Worm (Caenorhabditis elegans) whole organism, L1 larva: ENCODE results near the gene T06D8.9.

ENCODE experiments used
- C04F5.9 ChIP-seq: sonication (generic microtip); optimal IDR thresholded peaks from 2 replicates; lab custom pipeline; 2016; ENCODE audit warnings: missing genetic modification characterization, missing compliant biosample characterization
- F16B12.6 ChIP-seq: fragments of 150-350 bp; optimal IDR thresholded peaks from 2 replicates; lab custom pipeline; 2014; ENCODE audit warnings: missing biosample characterization, missing genetic modification characterization
- Y116A8C.19 ChIP-seq: sonication (generic microtip); optimal IDR thresholded peaks from 2 replicates; lab custom pipeline; 2016; ENCODE audit warnings: missing compliant biosample characterization, missing genetic modification characterization, borderline replicate concordance
- alr-1 ChIP-seq: fragments of 200-800 bp; sonication (Bioruptor generic); optimal IDR thresholded peaks from 2 replicates; lab custom pipeline; 2018; ENCODE audit warnings: borderline replicate concordance, mild to moderate bottlenecking, missing genetic modification characterization, missing compliant biosample characterization
- ama-1 ChIP-seq: fragments of 150-350 bp; optimal IDR thresholded peaks from 2 replicates; lab custom pipeline; 2014
- blmp-1 ChIP-seq: fragments of 150-350 bp; optimal IDR thresholded peaks from 2 replicates; lab custom pipeline; 2014; ENCODE audit warnings: missing biosample characterization, missing genetic modification characterization
- ceh-63 ChIP-seq: fragments of 200-800 bp; sonication (Bioruptor generic); optimal IDR thresholded peaks from 2 replicates; lab custom pipeline; 2018; ENCODE audit warnings: mild to moderate bottlenecking, missing genetic modification characterization, missing compliant biosample characterization
- ceh-82 ChIP-seq, 3 experiments: fragments of 150-350 bp in 1 of 3; sonication (generic microtip) in 2 of 3; optimal IDR thresholded peaks; 2 replicates each; lab custom pipeline; 2014 to 2017; ENCODE audit warnings: missing biosample characterization in 3 of 3, missing genetic modification characterization in 3 of 3
- ceh-88 ChIP-seq: fragments of 200-800 bp; sonication (Bioruptor generic); IDR thresholded peaks from 2 replicates; pipeline ENCODE4 v1.3.6; 2022; ENCODE audit warnings: missing genetic modification characterization, missing compliant biosample characterization
- dpl-1 ChIP-seq, 3 experiments: fragments of 150-350 bp in 2 of 3; sonication (generic microtip) in 1 of 3; optimal IDR thresholded peaks; 2 replicates each; lab custom pipeline; 2014 to 2017; ENCODE audit warnings: missing biosample characterization in 3 of 3, missing genetic modification characterization in 3 of 3, missing genetic modification reagents in 3 of 3
- efl-1 ChIP-seq, 4 experiments: fragments of 150-350 bp; optimal IDR thresholded peaks in 3 of 4; peaks in 1 of 4; 1 replicate in 1 of 4; 2 replicates in 3 of 4; lab custom pipeline; 2014; ENCODE audit warnings: missing biosample characterization in 2 of 4, missing genetic modification characterization in 2 of 4, missing genetic modification reagents in 2 of 4
- efl-3 ChIP-seq: fragments of 200-800 bp; sonication (Bioruptor generic); optimal IDR thresholded peaks from 2 replicates; lab custom pipeline; 2018; ENCODE audit warnings: mild to moderate bottlenecking, missing genetic modification characterization, missing compliant biosample characterization
- egl-13 ChIP-seq: sonication (generic microtip); optimal IDR thresholded peaks from 2 replicates; lab custom pipeline; 2016; ENCODE audit warnings: missing genotype, missing genetic modification reagents, missing genetic modification characterization, missing compliant biosample characterization
- elt-3 ChIP-seq, 6 experiments: fragments of 150-350 bp in 1 of 6; sonication (generic microtip); optimal IDR thresholded peaks; 2 replicates each; lab custom pipeline; 2017 to 2018; ENCODE audit warnings: missing biosample characterization in 6 of 6, missing genetic modification characterization in 6 of 6, inconsistent platforms in 1 of 6
- fkh-4 ChIP-seq: sonication (generic microtip); optimal IDR thresholded peaks from 2 replicates; lab custom pipeline; 2016; ENCODE audit warnings: missing compliant biosample characterization, missing genetic modification characterization, borderline replicate concordance
- hlh-4 ChIP-seq: sonication (generic microtip); optimal IDR thresholded peaks from 2 replicates; lab custom pipeline; 2016; ENCODE audit warnings: mild to moderate bottlenecking, missing genetic modification characterization, missing compliant biosample characterization
- hpl-2 ChIP-seq: fragments of 150-350 bp; optimal IDR thresholded peaks from 2 replicates; lab custom pipeline; 2014; ENCODE audit warnings: missing biosample characterization, missing genetic modification reagents, missing genetic modification characterization
- irx-1 ChIP-seq: sonication (generic microtip); optimal IDR thresholded peaks from 2 replicates; lab custom pipeline; 2016; ENCODE audit warnings: missing genetic modification characterization, missing compliant biosample characterization
- isw-1 ChIP-seq: fragments of 200-800 bp; sonication (Bioruptor generic); IDR thresholded peaks from 2 replicates; pipeline ENCODE4 v1.3.6; 2022; ENCODE audit warnings: missing genetic modification characterization, missing compliant biosample characterization
- jun-1 ChIP-seq: fragments of 150-350 bp; optimal IDR thresholded peaks from 2 replicates; lab custom pipeline; 2014; ENCODE audit warnings: missing biosample characterization, missing genetic modification reagents, missing genetic modification characterization
- lin-13 ChIP-seq: fragments of 150-350 bp; optimal IDR thresholded peaks from 2 replicates; lab custom pipeline; 2014; ENCODE audit warnings: missing biosample characterization, missing genetic modification reagents, missing genetic modification characterization
- lin-14 ChIP-seq: fragments of 200-800 bp; sonication (Bioruptor generic); optimal IDR thresholded peaks from 2 replicates; lab custom pipeline; 2018; ENCODE audit warnings: mild to moderate bottlenecking, missing genetic modification characterization, moderate library complexity, missing compliant biosample characterization
- lin-15B ChIP-seq: fragments of 150-350 bp; sonication (generic microtip); optimal IDR thresholded peaks from 3 replicates; lab custom pipeline; 2014; ENCODE audit warnings: missing biosample characterization, missing genetic modification characterization
- lin-35 ChIP-seq, 2 experiments: fragments of 150-350 bp; optimal IDR thresholded peaks; 2 replicates each; lab custom pipeline; 2014; ENCODE audit warnings: missing biosample characterization in 2 of 2, missing genetic modification characterization in 2 of 2, missing genetic modification reagents in 2 of 2
- lin-39 ChIP-seq: fragments of 150-350 bp; optimal IDR thresholded peaks from 2 replicates; lab custom pipeline; 2014; ENCODE audit warnings: missing biosample characterization, missing genetic modification reagents, missing genetic modification characterization
- lir-3 ChIP-seq: sonication (generic microtip); optimal IDR thresholded peaks from 2 replicates; lab custom pipeline; 2016; ENCODE audit warnings: mild to moderate bottlenecking, missing genetic modification characterization, moderate library complexity, missing compliant biosample characterization; ENCODE audit not compliant: poor library complexity
- mab-9 ChIP-seq: fragments of 200-800 bp; sonication (Bioruptor generic); IDR thresholded peaks from 2 replicates; pipeline ENCODE4 v1.3.6; 2022; ENCODE audit warnings: missing genetic modification reagents, missing genetic modification characterization, missing compliant biosample characterization
- mep-1 ChIP-seq: fragments of 150-350 bp; optimal IDR thresholded peaks from 2 replicates; lab custom pipeline; 2014; ENCODE audit warnings: missing biosample characterization, missing genetic modification characterization
- nhr-12 ChIP-seq: sonication (generic microtip); optimal IDR thresholded peaks from 2 replicates; lab custom pipeline; 2017; ENCODE audit warnings: missing biosample characterization, missing genetic modification characterization
- nhr-20 ChIP-seq: sonication (generic microtip); optimal IDR thresholded peaks from 2 replicates; lab custom pipeline; 2016; ENCODE audit warnings: mild to moderate bottlenecking, missing genetic modification characterization, missing compliant biosample characterization
- nhr-237 ChIP-seq: fragments of 150-350 bp; optimal IDR thresholded peaks from 2 replicates; lab custom pipeline; 2014; ENCODE audit warnings: missing biosample characterization, missing genetic modification characterization
- nhr-76 ChIP-seq: sonication (generic microtip); optimal IDR thresholded peaks from 2 replicates; lab custom pipeline; 2017; ENCODE audit warnings: missing biosample characterization, missing genetic modification characterization
- nhr-77 ChIP-seq: fragments of 150-350 bp; optimal IDR thresholded peaks from 2 replicates; lab custom pipeline; 2014; ENCODE audit warnings: missing biosample characterization, missing genetic modification characterization
- nhr-84 ChIP-seq: sonication (generic microtip); optimal IDR thresholded peaks from 2 replicates; lab custom pipeline; 2017; ENCODE audit warnings: missing biosample characterization, missing genetic modification characterization
- nhr-85 ChIP-seq: sonication (generic microtip); peaks from one replicate; lab custom pipeline; 2016; ENCODE audit warnings: missing genetic modification characterization, inconsistent platforms, missing compliant biosample characterization
- nhr-90 ChIP-seq: sonication (generic microtip); optimal IDR thresholded peaks from 2 replicates; lab custom pipeline; 2016; ENCODE audit warnings: mild to moderate bottlenecking, missing genetic modification characterization, missing compliant biosample characterization; ENCODE audit not compliant: poor library complexity
- pag-3 ChIP-seq: sonication (generic microtip); optimal IDR thresholded peaks from 2 replicates; lab custom pipeline; 2017; ENCODE audit warnings: missing genetic modification characterization, mild to moderate bottlenecking, missing compliant biosample characterization, antibody characterized with exemption, borderline replicate concordance; ENCODE audit not compliant: insufficient read depth
- pax-3 ChIP-seq: fragments of 200-800 bp; sonication (Bioruptor generic); optimal IDR thresholded peaks from 2 replicates; lab custom pipeline; 2018; ENCODE audit warnings: mild to moderate bottlenecking, missing genetic modification characterization, moderate library complexity, missing compliant biosample characterization
- pqm-1 ChIP-seq: sonication (generic microtip); optimal IDR thresholded peaks from 3 replicates; lab custom pipeline; 2017; ENCODE audit warnings: missing biosample characterization, missing genetic modification characterization
- rnt-1 ChIP-seq: sonication (generic microtip); optimal IDR thresholded peaks from 2 replicates; lab custom pipeline; 2016; ENCODE audit warnings: mild to moderate bottlenecking, missing genetic modification characterization, moderate library complexity, missing compliant biosample characterization
- snu-23 ChIP-seq: sonication (generic microtip); optimal IDR thresholded peaks from 2 replicates; lab custom pipeline; 2016; ENCODE audit warnings: missing genetic modification characterization, missing compliant biosample characterization
- sptf-1 ChIP-seq: fragments of 150-350 bp; optimal IDR thresholded peaks from 2 replicates; lab custom pipeline; 2014; ENCODE audit warnings: missing biosample characterization, missing genetic modification characterization
- unc-62 ChIP-seq: fragments of 150-350 bp; optimal IDR thresholded peaks from 2 replicates; lab custom pipeline; 2014; ENCODE audit warnings: missing biosample characterization, missing genetic modification reagents, missing genetic modification characterization
- unc-98 ChIP-seq: fragments of 200-800 bp; sonication (Bioruptor generic); IDR thresholded peaks from 2 replicates; pipeline ENCODE4 v1.3.6; 2022; ENCODE audit warnings: missing genetic modification characterization, missing compliant biosample characterization
- vab-15 ChIP-seq: sonication (generic microtip); optimal IDR thresholded peaks from 2 replicates; lab custom pipeline; 2017; ENCODE audit warnings: missing genotype, mild to moderate bottlenecking, missing genetic modification characterization, missing compliant biosample characterization
- zag-1 ChIP-seq: fragments of 150-350 bp; optimal IDR thresholded peaks from 2 replicates; lab custom pipeline; 2014; ENCODE audit warnings: missing biosample characterization, missing genetic modification characterization

T06D8.9 gene

DNA sequence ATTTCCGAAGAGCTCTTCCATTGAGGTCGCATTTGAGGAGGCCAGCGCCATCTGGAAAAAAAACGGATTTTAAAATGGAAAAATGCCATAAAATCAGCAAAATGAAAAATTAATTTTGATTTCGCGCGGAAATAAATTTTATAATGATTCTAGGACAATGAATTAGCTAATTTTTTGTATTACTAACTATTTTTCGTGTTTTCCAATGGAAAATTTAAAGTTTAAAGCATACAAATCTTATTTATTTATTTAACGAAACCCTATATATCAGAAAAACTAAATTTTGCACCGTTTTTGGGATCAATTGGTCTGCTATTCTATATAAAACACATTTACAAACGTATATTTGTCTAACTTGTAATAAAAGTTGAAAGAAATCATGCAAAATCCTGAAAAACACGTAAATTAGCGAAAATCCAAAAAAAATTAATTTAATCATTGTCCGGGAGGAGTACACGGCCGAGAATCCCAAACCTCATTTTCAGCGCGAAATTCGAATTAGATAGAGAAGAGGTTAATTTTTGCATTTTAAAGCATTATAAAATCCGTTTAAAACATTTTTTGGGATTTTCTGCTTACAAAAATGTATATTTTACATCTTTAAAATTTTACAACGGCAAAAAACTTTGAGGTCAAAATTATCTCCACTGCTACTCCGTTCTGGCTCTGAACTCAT, 50.9 kb downstream of the T06D8.9 start, which contains the start of gene C47G2.3 (continued):
- peak; percentile 73 for TF ChIP-seq nhr-90 (tag; lab: Kevin White, UChicago)
- TF ChIP-seq zag-1: no peak
- TF ChIP-seq efl-3: no peak
- TF ChIP-seq nhr-84 (tag; lab: Kevin White, UChicago): no peak
- TF ChIP-seq egl-13 (tag; lab: Kevin White, UChicago): peak; percentile 46
- TF ChIP-seq nhr-76 (tag; lab: Kevin White, UChicago): no peak
- TF ChIP-seq nhr-85: peak; percentile 75
- TF ChIP-seq unc-62 (GFP tag; lab: Kevin White, UChicago): no peak
- no peak for TF ChIP-seq jun-1 (tag; lab: Kevin White, UChicago)
- peak; percentile 4 for TF ChIP-seq lin-14 (GFP tag; lab: Kevin White, UChicago)
- TF ChIP-seq lin-39 (tag; lab: Kevin White, UChicago): peak; percentile 41
- TF ChIP-seq ceh-82 (tag; optimal IDR thresholded peaks at IDR 0.05; lab: Kevin White, UChicago): no peak
- TF ChIP-seq dpl-1 (GFP tag; optimal IDR thresholded peaks at IDR 0.05; lab: Kevin White, UChicago): peak; percentile 73 to 86 (median 85)
- peak; percentile 80 to 88 for TF ChIP-seq efl-1 (optimal IDR thresholded peaks at IDR 0.05; lab: Kevin White, UChicago)
- TF ChIP-seq efl-1 (GFP tag; optimal IDR thresholded peaks at IDR 0.05 in 1 of 2; lab: Kevin White, UChicago): peak; percentile 86 to 99
- TF ChIP-seq pqm-1: no peak
- TF ChIP-seq hlh-4 (tag; lab: Kevin White, UChicago): no peak
- TF ChIP-seq pag-3: no peak
- TF ChIP-seq lin-35 (GFP tag; optimal IDR thresholded peaks at IDR 0.05; lab: Kevin White, UChicago): peak; percentile 54 to 90
- no peak for TF ChIP-seq ama-1 (lab: Kevin White, UChicago)
- TF ChIP-seq ceh-88 (GFP tag; lab: Robert Waterston, UW): no peak
- TF ChIP-seq Y116A8C.19 (tag; lab: Kevin White, UChicago): no peak
- no peak for TF ChIP-seq nhr-77 (tag; lab: Kevin White, UChicago)
- TF ChIP-seq lin-13 (GFP tag; lab: Kevin White, UChicago): no peak
- no peak for TF ChIP-seq lin-15B (tag; lab: Kevin White, UChicago)
- no peak for TF ChIP-seq vab-15
- no peak for TF ChIP-seq sptf-1 (tag; lab: Kevin White, UChicago)
- TF ChIP-seq nhr-12 (tag; lab: Kevin White, UChicago): no peak
- TF ChIP-seq nhr-20 (tag; lab: Kevin White, UChicago): peak; percentile 55
- peak; percentile 60 for TF ChIP-seq lir-3 (tag; lab: Kevin White, UChicago)
- no peak for TF ChIP-seq isw-1 (GFP tag; lab: Robert Waterston, UW)
- TF ChIP-seq snu-23: peak; percentile 48
- no peak for TF ChIP-seq elt-3 (tag; optimal IDR thresholded peaks at IDR 0.05; lab: Kevin White, UChicago)
- TF ChIP-seq unc-98 (GFP tag; lab: Robert Waterston, UW): no peak
- peak; percentile 4 for TF ChIP-seq mep-1 (tag; lab: Kevin White, UChicago)
- no peak for TF ChIP-seq F16B12.6 (tag; lab: Kevin White, UChicago)
- no peak for TF ChIP-seq C04F5.9 (tag; lab: Kevin White, UChicago)
- TF ChIP-seq alr-1: no peak
- TF ChIP-seq nhr-237: no peak
- no peak for TF ChIP-seq hpl-2
- no peak for TF ChIP-seq mab-9
- TF ChIP-seq ceh-63: no peak
- peak; percentile 47 for TF ChIP-seq irx-1 (tag; lab: Kevin White, UChicago)
- peak; percentile 85 for TF ChIP-seq rnt-1 (tag; lab: Kevin White, UChicago)
- peak; percentile 31 for TF ChIP-seq fkh-4 (tag; lab: Kevin White, UChicago)
- peak; percentile 7 for TF ChIP-seq blmp-1 (tag; lab: Kevin White, UChicago)
- TF ChIP-seq pax-3: no peak
